Worm (Caenorhabditis elegans): Measurements from ENCODE around the gene nhr-55.

The nhr-55 gene

ce11 chrV:527602-528001, 49.6 kb downstream of the nhr-55 start, which contains the start of gene srw-108:
TSS of gene srw-108 (plus strand) at chrV:527902.
- TF ChIP-seq nhr-28 (tag; optimal IDR thresholded peaks at IDR 0.05) (no peak), snpc-4 (tag; optimal IDR thresholded peaks at IDR 0.05) (no peak), lin-13 (GFP tag; optimal IDR thresholded peaks at IDR 0.05) (no peak), C16A3.4 (tag; optimal IDR thresholded peaks at IDR 0.05) (no peak), ceh-63 (GFP tag; optimal IDR thresholded peaks at IDR 0.05) (no peak), lin-15B (tag; optimal IDR thresholded peaks at IDR 0.05) (no peak), vab-15 (tag; optimal IDR thresholded peaks at IDR 0.05) (no peak), elt-3 (tag; optimal IDR thresholded peaks at IDR 0.05) (no peak), nhr-19 (GFP tag; conservative IDR thresholded peaks at IDR 0.05) (no peak), sptf-1 (tag; optimal IDR thresholded peaks at IDR 0.05) (no peak), nhr-237 (tag; optimal IDR thresholded peaks at IDR 0.05) (no peak), lin-39 (tag; optimal IDR thresholded peaks at IDR 0.05) (no peak)
